Fruit fly (Drosophila melanogaster): ENCODE data around the gene Trhn.
A peak's percentile ranks its signal among the peaks of the same experiment; 100 is the strongest.

The Trhn gene

dm6 chr3L:1178115-1178583 is 14.8 kb downstream of the Trhn start (continued):
- TF ChIP-seq Sox14 (GFP tag; optimal IDR thresholded peaks at IDR 0.05) (peak; percentile 60), Ets21C (GFP tag; optimal IDR thresholded peaks at IDR 0.05) (no peak), Hr39 (GFP tag; optimal IDR thresholded peaks at IDR 0.05) (no peak), Hr38 (GFP tag; optimal IDR thresholded peaks at IDR 0.05) (no peak), Blimp-1 (GFP tag; optimal IDR thresholded peaks at IDR 0.05) (no peak), CG6792 (GFP tag; optimal IDR thresholded peaks at IDR 0.05) (peak; percentile 26), Met (GFP tag; optimal IDR thresholded peaks at IDR 0.05) (no peak), ss (GFP tag; optimal IDR thresholded peaks at IDR 0.05) (peak; percentile 82 to 84)

- TF ChIP-seq net (GFP tag; optimal IDR thresholded peaks at IDR 0.05) = no peak
- TF ChIP-seq CG6276 (GFP tag; optimal IDR thresholded peaks at IDR 0.05) = no peak
- TF ChIP-seq Eip75B (GFP tag; optimal IDR thresholded peaks at IDR 0.05) = no peak
- no peak for TF ChIP-seq lz (GFP tag; optimal IDR thresholded peaks at IDR 0.05)
- no peak for TF ChIP-seq svp (GFP tag)
- TF ChIP-seq esn (GFP tag; optimal IDR thresholded peaks at IDR 0.05) = peak; percentile 32
- TF ChIP-seq CG8319 (GFP tag; optimal IDR thresholded peaks at IDR 0.05) = no peak
- no peak for TF ChIP-seq Met (GFP tag; optimal IDR thresholded peaks at IDR 0.05)
- TF ChIP-seq Sox102F (GFP tag; optimal IDR thresholded peaks at IDR 0.05) = no peak
- peak; percentile 68 for TF ChIP-seq dsx (GFP tag; optimal IDR thresholded peaks at IDR 0.05; ENCODE audit: poor library complexity, severe bottlenecking)
- TF ChIP-seq Lpt (GFP tag; optimal IDR thresholded peaks at IDR 0.05) = no peak
- TF ChIP-seq Hr4 (GFP tag; optimal IDR thresholded peaks at IDR 0.05) = no peak
- no peak for TF ChIP-seq salr (GFP tag; optimal IDR thresholded peaks at IDR 0.05)
- no peak for TF ChIP-seq CG10669 (GFP tag; optimal IDR thresholded peaks at IDR 0.05)
- no peak for TF ChIP-seq CG6854 (GFP tag; optimal IDR thresholded peaks at IDR 0.05)
- TF ChIP-seq CG34406 (GFP tag; optimal IDR thresholded peaks at IDR 0.05) = no peak
- TF ChIP-seq achi (GFP tag; optimal IDR thresholded peaks at IDR 0.05) = no peak
- no peak for TF ChIP-seq spab (GFP tag; optimal IDR thresholded peaks at IDR 0.05)
- TF ChIP-seq Smox (GFP tag; optimal IDR thresholded peaks at IDR 0.05) = no peak
- TF ChIP-seq CG32006 (GFP tag; optimal IDR thresholded peaks at IDR 0.05) = no peak
- peak; percentile 67; the same call in 2 of the 3 replicates for TF ChIP-seq CG6163 (GFP tag; IDR thresholded peaks at IDR 0.05)
- TF ChIP-seq Sox14 (GFP tag; optimal IDR thresholded peaks at IDR 0.05) = peak; percentile 39
- TF ChIP-seq eg (GFP tag; IDR thresholded peaks at IDR 0.05) = peak; percentile 39; the same call in 1 of the 3 replicates
- TF ChIP-seq CG1621 (tag; optimal IDR thresholded peaks at IDR 0.05) = no peak
- TF ChIP-seq pdm3 (GFP tag; optimal IDR thresholded peaks at IDR 0.05) = no peak
- peak; percentile 50 for TF ChIP-seq fkh (GFP tag; optimal IDR thresholded peaks at IDR 0.05)
- TF ChIP-seq fd85E (GFP tag; optimal IDR thresholded peaks at IDR 0.05) = no peak
- TF ChIP-seq Gug (GFP tag; IDR thresholded peaks at IDR 0.05) = no peak
- TF ChIP-seq acj6 (GFP tag; optimal IDR thresholded peaks at IDR 0.05) = no peak
- TF ChIP-seq CG9139 (GFP tag; optimal IDR thresholded peaks at IDR 0.05) = no peak
- TF ChIP-seq CG6808 (GFP tag; optimal IDR thresholded peaks at IDR 0.05) = no peak
- TF ChIP-seq OdsH (GFP tag; optimal IDR thresholded peaks at IDR 0.05) = no peak
- TF ChIP-seq Blimp-1 (GFP tag; optimal IDR thresholded peaks at IDR 0.05) = no peak
- TF ChIP-seq CG6792 (GFP tag; optimal IDR thresholded peaks at IDR 0.05) = no peak
- TF ChIP-seq CG15336 (GFP tag; IDR thresholded peaks at IDR 0.05) = 0 out of 2 replicates have a peak, but pooled peaks have one; percentile 23
Observed at dm6 chr3L:1177085-1177484, 15.9 kb downstream of the Trhn start, which contains the start of gene bab2. Gene bab2 (minus strand): TSS chr3L:1177276.

dm6 chr3L:1176515-1176914 is 16.5 kb downstream of the Trhn start:
- peak; percentile 53 for TF ChIP-seq svp (GFP tag)
- 0 out of 3 replicates have a peak, but pooled peaks have one; percentile 27 for TF ChIP-seq CG6163 (GFP tag; IDR thresholded peaks at IDR 0.05)
- no peak for TF ChIP-seq Gug (GFP tag; IDR thresholded peaks at IDR 0.05)
- TF ChIP-seq ss (GFP tag; optimal IDR thresholded peaks at IDR 0.05) = no peak
- no peak for TF ChIP-seq Sox15 (GFP tag; optimal IDR thresholded peaks at IDR 0.05)
